Worm (Caenorhabditis elegans): ENCODE data around the gene famh-161.
"Not testable (repeated sequence)": the region's sequence is repeated elsewhere in the genome, so short reads cannot be mapped to it uniquely, and the experiment has no call there.

The famh-161 gene

ce11 chrV:20518927-20519326 is 15.0 kb downstream of the famh-161 start, which contains the start of gene Y38H6C.25:
Y38H6C.25 (plus strand) TSS chrV:20519227.
- no peak for TF ChIP-seq ceh-31 (tag; optimal IDR thresholded peaks at IDR 0.05)
- no peak for TF ChIP-seq zip-5 (tag; optimal IDR thresholded peaks at IDR 0.05)

ce11 chrV:20517005-20517404 is 17.0 kb downstream of the famh-161 start:
- no peak for TF ChIP-seq K09A11.1 (tag; optimal IDR thresholded peaks at IDR 0.05; ENCODE audit: insufficient read depth)
- TF ChIP-seq ahr-1 (tag; optimal IDR thresholded peaks at IDR 0.05), result no peak
- no peak for TF ChIP-seq hlh-8 (tag; optimal IDR thresholded peaks at IDR 0.05)
- no peak for TF ChIP-seq lin-11 (tag; optimal IDR thresholded peaks at IDR 0.05)
- TF ChIP-seq elt-4 (tag; optimal IDR thresholded peaks at IDR 0.05), result no peak
- no peak for TF ChIP-seq dve-1 (tag; optimal IDR thresholded peaks at IDR 0.05)
- TF ChIP-seq sdc-2 (tag; optimal IDR thresholded peaks at IDR 0.05), result no peak
- TF ChIP-seq fkh-10 (GFP tag; optimal IDR thresholded peaks at IDR 0.05), result no peak
- no peak for TF ChIP-seq hlh-13 (GFP tag; optimal IDR thresholded peaks at IDR 0.05)
- no peak for TF ChIP-seq fkh-6 (tag; optimal IDR thresholded peaks at IDR 0.05)
- TF ChIP-seq ceh-14 (tag; optimal IDR thresholded peaks at IDR 0.05), result no peak
- TF ChIP-seq lim-6 (tag; optimal IDR thresholded peaks at IDR 0.05), result no peak
- TF ChIP-seq ceh-48 (tag; optimal IDR thresholded peaks at IDR 0.05), result no peak
- no peak for TF ChIP-seq hlh-30 (tag; optimal IDR thresholded peaks at IDR 0.05; ENCODE audit: insufficient read depth)
- no peak for TF ChIP-seq odd-2 (tag; optimal IDR thresholded peaks at IDR 0.05)
- no peak for TF ChIP-seq ceh-18 (tag; optimal IDR thresholded peaks at IDR 0.05)
- no peak for TF ChIP-seq nhr-232 (tag; optimal IDR thresholded peaks at IDR 0.05)
- no peak for TF ChIP-seq pros-1 (tag; optimal IDR thresholded peaks at IDR 0.05)
- no peak for TF ChIP-seq K02D7.2 (tag; optimal IDR thresholded peaks at IDR 0.05)
- TF ChIP-seq pax-1 (tag; optimal IDR thresholded peaks at IDR 0.05), result no peak

- TF ChIP-seq hlh-30 (tag; optimal IDR thresholded peaks at IDR 0.05; ENCODE audit: insufficient read depth) (no peak), ceh-9 (tag; optimal IDR thresholded peaks at IDR 0.05) (no peak), elt-2 (tag; optimal IDR thresholded peaks at IDR 0.05) (no peak)
Measured at ce11 chrV:20514483-20514882, 19.5 kb downstream of the famh-161 start.

ce11 chrV:20513661-20514060 is 20.3 kb downstream of the famh-161 start, which contains the start of gene Y38H6C.8:
Y38H6C.8 (plus strand) TSS chrV:20513961.
- not testable (repeated sequence) for TF ChIP-seq ceh-14 (tag; optimal IDR thresholded peaks at IDR 0.05); syd-9 (tag; optimal IDR thresholded peaks at IDR 0.05); T23F11.4 (GFP tag; optimal IDR thresholded peaks at IDR 0.05)

ce11 chrV:20509427-20509826 is 24.5 kb downstream of the famh-161 start:
- TF ChIP-seq hlh-8 (tag; optimal IDR thresholded peaks at IDR 0.05) (no peak), ttx-3 (tag; optimal IDR thresholded peaks at IDR 0.05) (no peak), nhr-11 (tag; optimal IDR thresholded peaks at IDR 0.05) (no peak), ceh-22 (tag; optimal IDR thresholded peaks at IDR 0.05) (no peak), ceh-9 (tag; optimal IDR thresholded peaks at IDR 0.05) (no peak), elt-4 (tag; optimal IDR thresholded peaks at IDR 0.05) (no peak), ceh-18 (tag; optimal IDR thresholded peaks at IDR 0.05) (no peak), F13H6.1 (tag; optimal IDR thresholded peaks at IDR 0.05) (no peak), C38D4.7 (GFP tag; optimal IDR thresholded peaks at IDR 0.05) (no peak), K02D7.2 (tag; optimal IDR thresholded peaks at IDR 0.05) (no peak), madf-2 (tag; optimal IDR thresholded peaks at IDR 0.05) (no peak), pag-3 (tag; optimal IDR thresholded peaks at IDR 0.05; ENCODE audit: borderline replicate concordance) (no peak)

ce11 chrV:20506542-20506941 is 27.4 kb downstream of the famh-161 start:
- TF ChIP-seq unc-42 (tag; optimal IDR thresholded peaks at IDR 0.05) (no peak), hlh-13 (GFP tag; optimal IDR thresholded peaks at IDR 0.05) (no peak), pag-3 (tag; optimal IDR thresholded peaks at IDR 0.05; ENCODE audit: borderline replicate concordance) (no peak), ceh-30 (tag; optimal IDR thresholded peaks at IDR 0.05) (no peak), ttx-3 (tag; optimal IDR thresholded peaks at IDR 0.05) (no peak), hlh-30 (tag; optimal IDR thresholded peaks at IDR 0.05; ENCODE audit: insufficient read depth) (no peak), zip-5 (tag; optimal IDR thresholded peaks at IDR 0.05) (no peak), ceh-34 (tag; optimal IDR thresholded peaks at IDR 0.05) (no peak), dmd-4 (tag; optimal IDR thresholded peaks at IDR 0.05; ENCODE audit: borderline replicate concordance) (no peak), hlh-15 (tag; optimal IDR thresholded peaks at IDR 0.05) (no peak)

All from whole organism, late embryonic.